Fruit fly (Drosophila melanogaster) whole organism, embryonic: ENCODE data around the gene CG7607.

Experiments used
- B-H2 ChIP-seq: fragments of 200-800 bp; sonication (Bioruptor generic); optimal IDR thresholded peaks from 2 replicates; lab custom pipeline; 2018; ENCODE audit warnings: missing biosample characterization, mild to moderate bottlenecking, missing genetic modification characterization
- CG10267 ChIP-seq: fragments of 200-800 bp; sonication (Bioruptor generic); optimal IDR thresholded peaks from 2 replicates; lab custom pipeline; 2018; ENCODE audit warnings: missing biosample characterization, mild to moderate bottlenecking, missing genetic modification characterization, moderate library complexity
- CG12219 ChIP-seq: fragments of 200-800 bp; sonication (Bioruptor generic); optimal IDR thresholded peaks from 3 replicates; lab custom pipeline; 2018; ENCODE audit warnings: missing biosample characterization, mild to moderate bottlenecking, missing genetic modification characterization
- CG12659 ChIP-seq: fragments of 200-800 bp; sonication (Bioruptor generic); optimal IDR thresholded peaks from 3 replicates; lab custom pipeline; 2017; ENCODE audit warnings: mild to moderate bottlenecking, missing biosample characterization, missing genetic modification reagents, missing genetic modification characterization
- CG12769 ChIP-seq: fragments of 200-800 bp; sonication (Bioruptor generic); optimal IDR thresholded peaks from 2 replicates; lab custom pipeline; 2019; ENCODE audit warnings: missing biosample characterization, mild to moderate bottlenecking, missing genetic modification characterization, moderate library complexity
- CG14667 ChIP-seq: fragments of 200-800 bp; sonication (Bioruptor generic); IDR thresholded peaks from 2 replicates; pipeline ENCODE4 v1.3.6; 2022; ENCODE audit warnings: missing biosample characterization, missing genetic modification characterization
- CG17361 ChIP-seq: fragments of 200-800 bp; sonication (Bioruptor generic); IDR thresholded peaks from 3 replicates; pipeline ENCODE4 v1.3.6; 2022; ENCODE audit warnings: missing biosample characterization, missing genetic modification characterization
- CG2120 ChIP-seq: fragments of 200-800 bp; sonication (Bioruptor generic); optimal IDR thresholded peaks from 3 replicates; lab custom pipeline; 2016; ENCODE audit warnings: missing biosample characterization, missing genetic modification characterization
- CG2202 ChIP-seq: fragments of 200-800 bp; sonication (Bioruptor generic); optimal IDR thresholded peaks from 2 replicates; lab custom pipeline; 2018; ENCODE audit warnings: missing biosample characterization, mild to moderate bottlenecking, missing genetic modification characterization
- CG31388 ChIP-seq: fragments of 200-800 bp; sonication (Bioruptor generic); optimal IDR thresholded peaks from 2 replicates; lab custom pipeline; 2016; ENCODE audit warnings: missing biosample characterization, missing genetic modification characterization
- CG31441 ChIP-seq: fragments of 200-800 bp; sonication (Bioruptor generic); IDR thresholded peaks from 2 replicates; pipeline ENCODE4 v1.3.6; 2022; ENCODE audit warnings: missing biosample characterization, missing genetic modification characterization
- CG3281 ChIP-seq: fragments of 200-800 bp; sonication (Bioruptor generic); optimal IDR thresholded peaks from 3 replicates; lab custom pipeline; 2017; ENCODE audit warnings: missing biosample characterization, mild to moderate bottlenecking, missing genetic modification characterization
- CG3995 ChIP-seq: fragments of 200-800 bp; sonication (Bioruptor generic); optimal IDR thresholded peaks from 3 replicates; lab custom pipeline; 2016; ENCODE audit warnings: missing biosample characterization, missing genetic modification characterization
- CG42726 ChIP-seq: fragments of 200-800 bp; sonication (Bioruptor generic); IDR thresholded peaks from 2 replicates; pipeline ENCODE4 v1.3.6; 2022; ENCODE audit warnings: missing biosample characterization, missing genetic modification characterization; ENCODE audit not compliant: partially characterized antibody
- CG4730 ChIP-seq: fragments of 200-800 bp; sonication (Bioruptor generic); IDR thresholded peaks from 2 replicates; pipeline ENCODE4 v1.3.6; 2022; ENCODE audit warnings: missing biosample characterization, missing genetic modification characterization
- CG6175 ChIP-seq: fragments of 200-800 bp; sonication (Bioruptor generic); IDR thresholded peaks from 3 replicates; pipeline ENCODE4 v1.3.6; 2022; ENCODE audit warnings: missing biosample characterization, missing genetic modification characterization
- CG6654 ChIP-seq: fragments of 200-800 bp; sonication (Bioruptor generic); optimal IDR thresholded peaks from 2 replicates; lab custom pipeline; 2017; ENCODE audit warnings: missing biosample characterization, mild to moderate bottlenecking, missing genetic modification characterization
- CG8290 ChIP-seq, 3 experiments: fragments of 200-800 bp; sonication (Bioruptor generic); optimal IDR thresholded peaks; 2 replicates each; lab custom pipeline; 2016 to 2019; ENCODE audit warnings: missing biosample characterization in 3 of 3, missing genetic modification characterization in 3 of 3, mild to moderate bottlenecking in 2 of 3, moderate library complexity in 1 of 3
- CG9609 ChIP-seq: fragments of 200-800 bp; sonication (Bioruptor generic); optimal IDR thresholded peaks from 3 replicates; lab custom pipeline; 2016; ENCODE audit warnings: missing biosample characterization, missing genetic modification characterization
- CG9797 ChIP-seq: fragments of 200-800 bp; sonication (Bioruptor generic); optimal IDR thresholded peaks from 3 replicates; lab custom pipeline; 2018; ENCODE audit warnings: missing biosample characterization, mild to moderate bottlenecking, missing genetic modification characterization
- CoRest ChIP-seq: fragments of 200-800 bp; sonication (Bioruptor generic); optimal IDR thresholded peaks from 3 replicates; lab custom pipeline; 2018; ENCODE audit warnings: missing biosample characterization, mild to moderate bottlenecking, missing genetic modification characterization, moderate library complexity
- Dp ChIP-seq: fragments of 200-800 bp; sonication (Bioruptor generic); optimal IDR thresholded peaks from 2 replicates; lab custom pipeline; 2018; ENCODE audit warnings: missing biosample characterization, mild to moderate bottlenecking, missing genetic modification characterization, moderate library complexity
- ERR ChIP-seq: fragments of 200-800 bp; sonication (Bioruptor generic); optimal IDR thresholded peaks from 2 replicates; lab custom pipeline; 2016; ENCODE audit warnings: missing biosample characterization, missing genetic modification characterization
- Eip74EF ChIP-seq, 2 experiments: fragments of 200-800 bp in 1 of 2; fragments of >200 bp in 1 of 2; sonication (Bioruptor generic) in 1 of 2; optimal IDR thresholded peaks; 2 replicates each; lab custom pipeline; 2017 to 2019; ENCODE audit warnings: missing biosample characterization in 2 of 2, missing genetic modification characterization in 2 of 2, mild to moderate bottlenecking in 1 of 2, moderate library complexity in 1 of 2
- Fer2 ChIP-seq: fragments of 200-800 bp; sonication (Bioruptor generic); optimal IDR thresholded peaks from 2 replicates; lab custom pipeline; 2018; ENCODE audit warnings: missing biosample characterization, mild to moderate bottlenecking, missing genetic modification characterization, moderate library complexity
- Hmr ChIP-seq: fragments of 200-800 bp; sonication (Bioruptor generic); optimal IDR thresholded peaks from 3 replicates; lab custom pipeline; 2017; ENCODE audit warnings: mild to moderate bottlenecking, missing biosample characterization, missing genetic modification reagents, missing genetic modification characterization
- Med ChIP-seq: fragments of 200-800 bp; sonication (Bioruptor generic); peaks from one replicate; lab custom pipeline; 2016; ENCODE audit warnings: missing biosample characterization, missing genetic modification characterization, mild to moderate bottlenecking, inconsistent platforms, moderate library complexity
- NfI ChIP-seq: fragments of 200-800 bp; sonication (Bioruptor generic); optimal IDR thresholded peaks from 3 replicates; lab custom pipeline; 2018; ENCODE audit warnings: missing biosample characterization, mild to moderate bottlenecking, missing genetic modification characterization, moderate library complexity
- Oli ChIP-seq: fragments of 200-800 bp; sonication (Bioruptor generic); optimal IDR thresholded peaks from 2 replicates; lab custom pipeline; 2018; ENCODE audit warnings: missing biosample characterization, mild to moderate bottlenecking, missing genetic modification characterization, moderate library complexity
- Sox100B ChIP-seq: fragments of 200-800 bp; sonication (Bioruptor generic); optimal IDR thresholded peaks from 3 replicates; lab custom pipeline; 2018; ENCODE audit warnings: missing biosample characterization, mild to moderate bottlenecking, missing genetic modification characterization
- Taf1 ChIP-seq: fragments of 200-800 bp; sonication (Bioruptor generic); IDR thresholded peaks from 2 replicates; pipeline ENCODE4 v1.3.6; 2022; ENCODE audit warnings: missing biosample characterization, missing genetic modification characterization
- Trl ChIP-seq, 3 experiments: fragments of >200 bp in 2 of 3; fragments of 200-800 bp in 1 of 3; sonication (Bioruptor generic) in 1 of 3; optimal IDR thresholded peaks; 2 replicates in 1 of 3; 3 replicates in 2 of 3; lab custom pipeline; 2016 to 2017; ENCODE audit warnings: missing biosample characterization in 1 of 3, missing genetic modification characterization in 1 of 3
- bbx ChIP-seq: fragments of 200-800 bp; sonication (Bioruptor generic); IDR thresholded peaks from 2 replicates; pipeline ENCODE4 v1.3.6; 2022; ENCODE audit warnings: missing biosample characterization, missing genetic modification characterization; ENCODE audit not compliant: partially characterized antibody
- dmrt99B ChIP-seq: fragments of 200-800 bp; sonication (Bioruptor generic); optimal IDR thresholded peaks from 2 replicates; lab custom pipeline; 2018; ENCODE audit warnings: missing biosample characterization, mild to moderate bottlenecking, missing genetic modification characterization, moderate library complexity
- emc ChIP-seq: fragments of 200-800 bp; sonication (Bioruptor generic); optimal IDR thresholded peaks from 2 replicates; lab custom pipeline; 2016; ENCODE audit warnings: missing biosample characterization, missing genetic modification characterization
- eve ChIP-seq, 2 experiments: fragments of >200 bp; optimal IDR thresholded peaks; 2 replicates each; lab custom pipeline; 2017; ENCODE audit warnings: missing biosample characterization in 2 of 2, missing genetic modification characterization in 2 of 2
- gcm ChIP-seq: fragments of 200-800 bp; sonication (Bioruptor generic); optimal IDR thresholded peaks from 2 replicates; lab custom pipeline; 2019; ENCODE audit warnings: missing biosample characterization, mild to moderate bottlenecking, missing genetic modification characterization, moderate library complexity
- lov ChIP-seq, 2 experiments: fragments of 200-800 bp in 1 of 2; fragments of >200 bp in 1 of 2; sonication (Bioruptor generic) in 1 of 2; IDR thresholded peaks in 1 of 2; optimal IDR thresholded peaks in 1 of 2; 2 replicates in 1 of 2; 3 replicates in 1 of 2; pipeline versions ENCODE4 v1.3.6 to Lab custom; 2017 to 2022; ENCODE audit warnings: missing biosample characterization in 1 of 2, missing genetic modification characterization in 1 of 2
- nmo ChIP-seq: fragments of 200-800 bp; sonication (Bioruptor generic); optimal IDR thresholded peaks from 2 replicates; lab custom pipeline; 2018; ENCODE audit warnings: missing biosample characterization, mild to moderate bottlenecking, missing genetic modification characterization, moderate library complexity
- pfk ChIP-seq: fragments of 200-800 bp; sonication (Bioruptor generic); optimal IDR thresholded peaks from 2 replicates; lab custom pipeline; 2018; ENCODE audit warnings: missing biosample characterization, mild to moderate bottlenecking, missing genetic modification characterization, moderate library complexity
- phol ChIP-seq: fragments of 200-800 bp; sonication (Bioruptor generic); optimal IDR thresholded peaks from 3 replicates; lab custom pipeline; 2018; ENCODE audit warnings: missing biosample characterization, mild to moderate bottlenecking, missing genetic modification characterization, moderate library complexity
- salm ChIP-seq: fragments of 200-800 bp; sonication (Bioruptor generic); optimal IDR thresholded peaks from 2 replicates; lab custom pipeline; 2018; ENCODE audit warnings: missing biosample characterization, mild to moderate bottlenecking, missing genetic modification characterization
- seq ChIP-seq: fragments of 200-800 bp; sonication (Bioruptor generic); IDR thresholded peaks from 2 replicates; pipeline ENCODE4 v1.3.6; 2022; ENCODE audit warnings: missing biosample characterization, missing genetic modification characterization
- tin ChIP-seq: fragments of 200-800 bp; sonication (Bioruptor generic); optimal IDR thresholded peaks from 3 replicates; lab custom pipeline; 2016; ENCODE audit warnings: missing biosample characterization, missing genetic modification characterization
- trh ChIP-seq: fragments of 200-800 bp; sonication (Bioruptor generic); optimal IDR thresholded peaks from 2 replicates; lab custom pipeline; 2016; ENCODE audit warnings: missing biosample characterization, missing genetic modification characterization
- wek ChIP-seq: fragments of 200-800 bp; sonication (Bioruptor generic); optimal IDR thresholded peaks from 3 replicates; lab custom pipeline; 2018; ENCODE audit warnings: missing biosample characterization, mild to moderate bottlenecking, missing genetic modification characterization, moderate library complexity

CG7607 gene

DNA sequence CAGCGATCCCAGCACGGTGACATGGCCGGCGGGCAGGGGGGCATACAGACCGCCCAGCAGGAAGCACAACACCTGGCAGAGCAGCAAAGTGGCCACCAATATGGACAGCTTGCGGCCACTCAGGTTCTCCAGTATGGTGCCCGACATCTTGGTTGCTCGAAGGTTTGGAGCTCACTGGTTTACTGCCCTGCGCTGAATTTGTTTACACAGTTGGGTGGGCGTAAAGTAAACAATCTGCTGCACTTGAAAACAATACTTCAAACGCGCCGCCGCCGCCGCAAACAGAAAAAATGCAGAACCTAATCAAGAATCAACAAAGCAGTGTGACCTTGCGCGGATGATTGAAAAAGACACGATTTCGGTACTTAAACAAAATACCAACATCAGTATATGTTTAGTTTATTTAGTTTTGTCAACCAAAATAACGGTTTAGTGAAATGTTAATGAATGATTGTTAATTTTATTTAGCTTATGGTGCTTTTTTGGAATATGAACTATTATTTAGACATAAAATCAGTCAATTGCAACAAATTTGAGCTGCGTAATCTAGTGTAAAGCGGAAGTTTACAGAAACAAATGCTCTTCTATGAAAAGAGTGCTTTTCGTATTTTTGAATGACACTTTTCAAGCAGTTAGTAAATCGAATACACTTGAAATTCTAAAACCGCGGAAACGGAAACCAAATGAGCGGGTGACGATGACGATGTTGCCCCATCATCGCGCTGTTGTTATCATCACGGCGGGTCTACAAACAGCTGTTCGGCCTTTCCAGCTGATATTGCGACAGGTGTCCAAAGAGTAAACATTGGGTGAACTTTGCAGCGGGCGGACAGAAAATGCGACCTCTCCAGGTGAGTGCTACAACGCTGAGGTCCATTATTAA, 29.9 kb upstream of the CG7607 start, which contains the start of the genes wls and Adck5 (continued):
- TF ChIP-seq CG14667 (GFP tag; lab: Robert Waterston, UW), result no peak
- TF ChIP-seq Eip74EF (GFP tag; optimal IDR thresholded peaks at IDR 0.05; lab: Kevin White, UChicago), result no peak
- TF ChIP-seq emc (GFP tag; lab: Kevin White, UChicago), result no peak
- TF ChIP-seq trh (GFP tag; lab: Kevin White, UChicago), result no peak
- no peak for TF ChIP-seq CG8290 (GFP tag; optimal IDR thresholded peaks at IDR 0.05; lab: Kevin White, UChicago)
- TF ChIP-seq CG8290 (tag; optimal IDR thresholded peaks at IDR 0.05; lab: Kevin White, UChicago), result no peak
- no peak for TF ChIP-seq dmrt99B
- peak; percentile 60 for TF ChIP-seq CoRest
- peak; percentile 58 for TF ChIP-seq CG12659 (GFP tag; lab: Kevin White, UChicago)
- no peak for TF ChIP-seq Trl (optimal IDR thresholded peaks at IDR 0.05; lab: Kevin White, UChicago)
- peak; percentile 23 for TF ChIP-seq Trl (GFP tag; optimal IDR thresholded peaks at IDR 0.05; lab: Kevin White, UChicago)
- TF ChIP-seq phol (tag; lab: Kevin White, UChicago), result peak; percentile 37
- no peak for TF ChIP-seq pfk
- TF ChIP-seq CG17361, result peak; percentile 62; the same call in 2 of the 3 replicates
- TF ChIP-seq CG3281 (GFP tag; lab: Kevin White, UChicago), result no peak
- TF ChIP-seq wek (GFP tag; lab: Kevin White, UChicago), result peak; percentile 62
- TF ChIP-seq salm (tag; lab: Kevin White, UChicago), result peak; percentile 25
- TF ChIP-seq CG10267 (tag; lab: Kevin White, UChicago), result peak; percentile 52
- TF ChIP-seq CG2120 (GFP tag; lab: Kevin White, UChicago), result no peak
- peak; percentile 71 for TF ChIP-seq NfI (GFP tag; lab: Kevin White, UChicago)
- TF ChIP-seq CG3995, result peak; percentile 68
- peak; percentile 44; the same call in 1 of the 2 replicates for TF ChIP-seq CG31441
- TF ChIP-seq Dp (GFP tag; lab: Kevin White, UChicago), result peak; percentile 38
- no peak for TF ChIP-seq Taf1
- 0 out of 2 replicates have a peak, but pooled peaks have one; percentile 8 for TF ChIP-seq bbx (GFP tag; lab: Robert Waterston, UW)
- TF ChIP-seq CG4730 (GFP tag; lab: Robert Waterston, UW), result no peak
- TF ChIP-seq CG9609 (GFP tag; lab: Kevin White, UChicago), result peak; percentile 2
- TF ChIP-seq Med (GFP tag; lab: Kevin White, UChicago), result peak; percentile 93
- no peak for TF ChIP-seq B-H2
- peak; percentile 25 for TF ChIP-seq Fer2 (tag; lab: Kevin White, UChicago)
- TF ChIP-seq tin, result no peak
- TF ChIP-seq CG12219 (GFP tag; lab: Kevin White, UChicago), result peak; percentile 47
- TF ChIP-seq nmo (GFP tag; lab: Kevin White, UChicago), result peak; percentile 45
- peak; percentile 81 for TF ChIP-seq Hmr
- TF ChIP-seq CG31388, result no peak
- TF ChIP-seq eve (GFP tag; optimal IDR thresholded peaks at IDR 0.05; lab: Kevin White, UChicago), result no peak
- no peak for TF ChIP-seq seq (GFP tag; lab: Robert Waterston, UW)
- TF ChIP-seq CG9797, result peak; percentile 70
- peak; percentile 26 for TF ChIP-seq gcm
- TF ChIP-seq CG2202 (tag; lab: Kevin White, UChicago), result peak; percentile 50
- no peak for TF ChIP-seq Oli
- TF ChIP-seq Sox100B (GFP tag; lab: Kevin White, UChicago), result no peak
- no peak for TF ChIP-seq CG12769
- no peak for TF ChIP-seq CG42726 (GFP tag; lab: Robert Waterston, UW)
- TF ChIP-seq lov (optimal IDR thresholded peaks at IDR 0.05; lab: Kevin White, UChicago), result no peak
- TF ChIP-seq lov (GFP tag; IDR thresholded peaks at IDR 0.05; lab: Robert Waterston, UW), result peak; percentile 46; the same call in 1 of the 3 replicates
- no peak for TF ChIP-seq CG6175 (GFP tag; lab: Robert Waterston, UW)
- TF ChIP-seq CG6654 (GFP tag; lab: Kevin White, UChicago), result no peak
- no peak for TF ChIP-seq ERR (GFP tag; lab: Kevin White, UChicago)
